Worm (Caenorhabditis elegans) whole organism, L4/young adult: ENCODE data around the gene F48F7.5.

ENCODE experiments used
- W03F9.2 ChIP-seq: fragments of 150-350 bp; optimal IDR thresholded peaks from 2 replicates; lab custom pipeline; 2014; ENCODE audit warnings: missing biosample characterization, missing genetic modification characterization
- him-1 ChIP-seq: sonication (generic microtip); optimal IDR thresholded peaks from 2 replicates; lab custom pipeline; 2016; ENCODE audit warnings: missing genotype, missing genetic modification reagents, missing genetic modification characterization, missing compliant biosample characterization

DNA sequence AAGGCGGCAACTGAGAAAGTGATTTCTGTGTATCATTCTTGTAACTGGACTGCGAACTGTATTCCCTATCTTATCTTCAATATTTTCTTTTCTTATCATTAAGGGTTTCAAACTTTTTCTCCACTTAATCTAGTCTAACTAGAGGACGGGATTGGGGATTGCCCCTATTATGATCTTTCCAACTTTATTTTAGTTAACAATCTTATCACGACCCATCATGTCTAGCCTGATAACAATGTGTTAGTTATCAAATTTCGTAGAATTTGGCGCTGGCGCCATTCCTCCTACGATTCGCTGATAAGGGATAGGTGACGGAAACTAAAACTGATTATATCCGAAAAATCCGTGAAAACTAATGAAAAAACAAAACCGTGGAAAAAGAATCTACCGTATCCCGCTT, 38.1 kb upstream of the F48F7.5 start:
- no peak for TF ChIP-seq W03F9.2 (tag; lab: Kevin White, UChicago)
- no peak for TF ChIP-seq him-1
